Worm (Caenorhabditis elegans) whole organism, late embryonic: ENCODE results near the gene pfn-2.

Experiments used
- nhr-11 ChIP-seq: fragments of 150-350 bp; optimal IDR thresholded peaks from 2 replicates; lab custom pipeline; 2014; ENCODE audit warnings: missing biosample characterization, missing genetic modification characterization
- ref-2 ChIP-seq: sonication (generic microtip); optimal IDR thresholded peaks from 2 replicates; lab custom pipeline; 2016; ENCODE audit warnings: missing genetic modification characterization, missing compliant biosample characterization

pfn-2 gene

DNA sequence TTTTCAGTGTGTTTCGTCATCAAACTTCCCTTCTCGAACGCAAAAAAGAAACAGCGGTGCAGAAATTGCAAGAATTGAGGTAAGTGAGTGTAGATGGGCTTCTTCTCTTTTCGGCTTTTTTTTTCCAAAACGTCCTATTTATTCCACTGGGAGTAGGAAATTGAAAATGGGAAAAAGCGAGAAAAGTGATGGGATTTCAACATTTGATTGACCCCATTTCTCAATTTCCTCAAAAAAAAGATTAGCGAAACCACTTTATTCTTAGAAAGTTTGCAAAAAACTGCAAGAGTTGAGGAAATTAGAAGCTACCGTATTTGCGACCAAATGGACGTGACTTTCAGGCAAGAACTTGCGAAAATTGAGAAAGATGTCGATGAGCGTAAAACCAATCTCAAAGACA, 50.4 kb downstream of the pfn-2 start, which contains the start of gene ags-3:
TSS of gene ags-3 (minus strand) at position 101 of the 400 bp plus-strand sequence.
- TF ChIP-seq ref-2 (tag; lab: Kevin White, UChicago) (no peak), nhr-11 (tag; lab: Kevin White, UChicago) (no peak)
